Worm (Caenorhabditis elegans): ENCODE results near the gene M01H9.4.

DNA sequence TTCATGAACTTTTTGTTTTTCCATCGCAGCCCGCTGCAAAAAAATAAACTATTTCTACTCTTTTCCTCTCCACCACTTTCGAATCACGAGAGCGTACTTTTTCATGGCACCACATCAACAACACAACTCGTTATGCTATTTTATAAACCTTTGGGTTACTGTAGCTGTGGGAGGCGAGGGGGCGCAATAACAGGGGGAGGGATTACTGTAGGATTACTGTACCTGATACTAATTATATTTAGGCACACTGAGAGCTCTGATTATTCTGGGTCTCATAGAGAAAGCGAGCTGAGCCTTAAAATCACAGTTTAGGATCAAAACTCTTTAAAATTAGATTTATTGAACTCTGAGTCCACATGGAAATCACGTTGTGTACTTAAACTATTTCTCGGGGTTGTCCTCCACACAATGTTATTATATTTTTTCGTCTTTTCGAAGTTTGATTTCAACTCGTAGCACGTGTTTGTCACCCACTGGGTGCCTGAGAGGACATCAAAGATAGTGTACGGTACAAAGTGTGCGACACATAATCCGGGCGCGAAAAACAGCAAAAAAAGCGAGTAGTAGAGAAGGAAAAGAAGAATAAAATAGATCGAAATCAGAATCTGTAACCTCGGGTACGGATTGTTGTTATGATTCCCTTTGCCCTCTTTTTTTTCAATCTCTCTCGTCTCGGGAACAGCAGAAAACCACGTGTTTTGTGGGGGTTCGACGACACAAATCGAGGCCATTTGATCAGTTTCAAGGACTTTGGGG is 10.1 kb downstream of the M01H9.4 start:
- TF ChIP-seq ama-1 (optimal IDR thresholded peaks at IDR 0.05) (peak; percentile 86), ztf-4 (tag; optimal IDR thresholded peaks at IDR 0.05) (peak; percentile 54), nhr-25 (tag; optimal IDR thresholded peaks at IDR 0.05) (peak; percentile 85), ztf-11 (tag; optimal IDR thresholded peaks at IDR 0.05) (no peak), elt-3 (tag; optimal IDR thresholded peaks at IDR 0.05) (peak in 1 of 3 experiments; percentile 32)

Measured in whole organism, L3 larva.